Fruit fly (Drosophila melanogaster) whole organism, embryonic: ENCODE results near the gene CG31788.
A peak's percentile ranks its signal among the peaks of the same experiment; 100 is the strongest.

Experiments used
- Bteb2 ChIP-seq: fragments of 200-800 bp; sonication (Bioruptor generic); optimal IDR thresholded peaks from 2 replicates; lab custom pipeline; 2016; ENCODE audit warnings: missing biosample characterization, missing genetic modification characterization
- CG10979 ChIP-seq: fragments of 200-800 bp; sonication (Bioruptor generic); optimal IDR thresholded peaks from 2 replicates; lab custom pipeline; 2018; ENCODE audit warnings: missing biosample characterization, mild to moderate bottlenecking, missing genetic modification characterization, moderate library complexity
- CG11398 ChIP-seq: fragments of 200-800 bp; sonication (Bioruptor generic); optimal IDR thresholded peaks from 2 replicates; lab custom pipeline; 2016; ENCODE audit warnings: missing biosample characterization, missing genetic modification characterization
- CG12659 ChIP-seq: fragments of 200-800 bp; sonication (Bioruptor generic); optimal IDR thresholded peaks from 3 replicates; lab custom pipeline; 2017; ENCODE audit warnings: mild to moderate bottlenecking, missing biosample characterization, missing genetic modification reagents, missing genetic modification characterization
- CG13775 ChIP-seq: fragments of 200-800 bp; sonication (Bioruptor generic); optimal IDR thresholded peaks from 3 replicates; lab custom pipeline; 2017; ENCODE audit warnings: missing biosample characterization, mild to moderate bottlenecking, missing genetic modification characterization
- CG14014 ChIP-seq: fragments of 200-800 bp; sonication (Bioruptor generic); IDR thresholded peaks from 2 replicates; pipeline ENCODE4 v1.3.6; 2022; ENCODE audit warnings: missing biosample characterization, missing genetic modification characterization
- CG1529 ChIP-seq: fragments of 200-800 bp; sonication (Bioruptor generic); optimal IDR thresholded peaks from 3 replicates; lab custom pipeline; 2018; ENCODE audit warnings: missing biosample characterization, missing genetic modification characterization
- CG17568 ChIP-seq: fragments of 200-800 bp; sonication (Bioruptor generic); optimal IDR thresholded peaks from 2 replicates; lab custom pipeline; 2018; ENCODE audit warnings: missing biosample characterization, mild to moderate bottlenecking, missing genetic modification characterization, moderate library complexity
- CG17912 ChIP-seq: fragments of 200-800 bp; sonication (Bioruptor generic); optimal IDR thresholded peaks from 2 replicates; lab custom pipeline; 2018; ENCODE audit warnings: missing biosample characterization, mild to moderate bottlenecking, missing genetic modification characterization
- CG1792 ChIP-seq: fragments of 200-800 bp; sonication (Bioruptor generic); optimal IDR thresholded peaks from 2 replicates; lab custom pipeline; 2016; ENCODE audit warnings: missing biosample characterization, missing genetic modification characterization
- CG18011 ChIP-seq: fragments of 200-800 bp; sonication (Bioruptor generic); optimal IDR thresholded peaks from 2 replicates; lab custom pipeline; 2017; ENCODE audit warnings: missing biosample characterization, missing genetic modification characterization, mild to moderate bottlenecking, moderate library complexity, missing genotype
- CG18262 ChIP-seq: fragments of 200-800 bp; optimal IDR thresholded peaks from 3 replicates; lab custom pipeline; 2019; ENCODE audit warnings: missing biosample characterization, mild to moderate bottlenecking, missing genetic modification characterization, moderate library complexity
- CG30020 ChIP-seq: fragments of 200-800 bp; optimal IDR thresholded peaks from 2 replicates; lab custom pipeline; 2019; ENCODE audit warnings: missing biosample characterization, mild to moderate bottlenecking, missing genetic modification characterization, moderate library complexity
- CG3281 ChIP-seq: fragments of 200-800 bp; sonication (Bioruptor generic); optimal IDR thresholded peaks from 3 replicates; lab custom pipeline; 2017; ENCODE audit warnings: missing biosample characterization, mild to moderate bottlenecking, missing genetic modification characterization
- CG3726 ChIP-seq: fragments of 200-800 bp; sonication (Bioruptor generic); IDR thresholded peaks from 3 replicates; pipeline ENCODE4, ENCODE4 v1.3.6; 2022; ENCODE audit warnings: missing biosample characterization, missing genetic modification characterization
- CG4730 ChIP-seq: fragments of 200-800 bp; sonication (Bioruptor generic); IDR thresholded peaks from 2 replicates; pipeline ENCODE4 v1.3.6; 2022; ENCODE audit warnings: missing biosample characterization, missing genetic modification characterization
- CG9215 ChIP-seq: fragments of 200-800 bp; sonication (Bioruptor generic); IDR thresholded peaks from 2 replicates; pipeline ENCODE4 v1.3.6; 2022; ENCODE audit warnings: missing biosample characterization, missing genetic modification characterization
- CG9727 ChIP-seq: fragments of 200-800 bp; sonication (Bioruptor generic); optimal IDR thresholded peaks from 3 replicates; lab custom pipeline; 2017; ENCODE audit warnings: missing biosample characterization, mild to moderate bottlenecking, missing genetic modification characterization
- Chrac-16 ChIP-seq: fragments of 200-800 bp; sonication (Bioruptor generic); optimal IDR thresholded peaks from 3 replicates; lab custom pipeline; 2016; ENCODE audit warnings: missing biosample characterization, missing genetic modification characterization
- CkIIα-i1 ChIP-seq: fragments of 200-800 bp; sonication (Bioruptor generic); IDR thresholded peaks from 2 replicates; pipeline ENCODE4 v1.3.6; 2022; ENCODE audit warnings: missing biosample characterization, missing genetic modification characterization
- E2f1 ChIP-seq: fragments of 200-800 bp; sonication (Bioruptor generic); IDR thresholded peaks from 2 replicates; pipeline ENCODE4 v1.3.6; 2022; ENCODE audit warnings: missing biosample characterization, missing genetic modification characterization
- Elba2 ChIP-seq: fragments of 200-800 bp; sonication (Bioruptor generic); optimal IDR thresholded peaks from 3 replicates; lab custom pipeline; 2016; ENCODE audit warnings: missing biosample characterization, missing genetic modification characterization
- GATAe ChIP-seq: fragments of 200-800 bp; sonication (Bioruptor generic); conservative IDR thresholded peaks from 2 replicates; pipeline ENCODE4 v1.3.6; 2022; ENCODE audit warnings: missing biosample characterization, missing genetic modification characterization
- Gsc ChIP-seq: fragments of 200-800 bp; sonication (Bioruptor generic); IDR thresholded peaks from 2 replicates; pipeline ENCODE4 v1.3.6; 2022; ENCODE audit warnings: missing biosample characterization, missing genetic modification characterization
- Jarid2 ChIP-seq: fragments of 200-800 bp; sonication (Bioruptor generic); optimal IDR thresholded peaks from 3 replicates; lab custom pipeline; 2017; ENCODE audit warnings: mild to moderate bottlenecking, missing biosample characterization, missing genetic modification reagents, missing genetic modification characterization
- Lpt ChIP-seq: fragments of >200 bp; optimal IDR thresholded peaks from 2 replicates; lab custom pipeline; 2018; ENCODE audit warnings: missing biosample characterization, missing genetic modification characterization
- MTF-1 ChIP-seq: fragments of 200-800 bp; sonication (Bioruptor generic); optimal IDR thresholded peaks from 2 replicates; lab custom pipeline; 2018; ENCODE audit warnings: missing biosample characterization, mild to moderate bottlenecking, missing genetic modification characterization, borderline replicate concordance
- Nf-YC ChIP-seq: fragments of 200-800 bp; optimal IDR thresholded peaks from 3 replicates; lab custom pipeline; 2019; ENCODE audit warnings: missing biosample characterization, mild to moderate bottlenecking, missing genetic modification characterization, moderate library complexity
- Ptx1 ChIP-seq: fragments of 200-800 bp; sonication (Bioruptor generic); IDR thresholded peaks from 2 replicates; pipeline ENCODE4 v1.3.6; 2022; ENCODE audit warnings: missing biosample characterization, missing genetic modification characterization
- Stat92E ChIP-seq, 3 experiments: fragments of >200 bp in 2 of 3; fragments of 200-800 bp in 1 of 3; sonication (Bioruptor generic) in 1 of 3; optimal IDR thresholded peaks; 2 replicates each; lab custom pipeline; 2017 to 2019; ENCODE audit warnings: missing biosample characterization in 3 of 3, missing genetic modification characterization in 3 of 3, mild to moderate bottlenecking in 1 of 3, moderate library complexity in 1 of 3
- Xbp1 ChIP-seq: fragments of 200-800 bp; sonication (Bioruptor generic); optimal IDR thresholded peaks from 3 replicates; lab custom pipeline; 2016; ENCODE audit warnings: missing biosample characterization, mild to moderate bottlenecking, missing genetic modification characterization
- az2 ChIP-seq: fragments of 200-800 bp; sonication (Bioruptor generic); optimal IDR thresholded peaks from 3 replicates; lab custom pipeline; 2016; ENCODE audit warnings: missing biosample characterization, missing genetic modification characterization
- cad ChIP-seq: fragments of >200 bp; optimal IDR thresholded peaks from 2 replicates; lab custom pipeline; 2017; ENCODE audit warnings: missing biosample characterization, missing genetic modification characterization
- cato ChIP-seq: fragments of 200-800 bp; sonication (Bioruptor generic); optimal IDR thresholded peaks from 2 replicates; lab custom pipeline; 2016; ENCODE audit warnings: missing biosample characterization, missing genetic modification characterization, borderline replicate concordance
- ci ChIP-seq: fragments of 200-800 bp; sonication (Bioruptor generic); IDR thresholded peaks from 3 replicates; pipeline ENCODE4 v1.3.6; 2022; ENCODE audit warnings: missing biosample characterization, missing genetic modification characterization
- corto ChIP-seq: fragments of 200-800 bp; sonication (Bioruptor generic); optimal IDR thresholded peaks from 2 replicates; lab custom pipeline; 2016; ENCODE audit warnings: missing biosample characterization, mild to moderate bottlenecking, missing genetic modification characterization, moderate library complexity
- crc ChIP-seq: fragments of 200-800 bp; sonication (Bioruptor generic); optimal IDR thresholded peaks from 2 replicates; lab custom pipeline; 2016; ENCODE audit warnings: missing biosample characterization, missing genetic modification characterization
- dmrt11E ChIP-seq: fragments of 200-800 bp; sonication (Bioruptor generic); optimal IDR thresholded peaks from 3 replicates; lab custom pipeline; 2018; ENCODE audit warnings: missing biosample characterization, mild to moderate bottlenecking, missing genetic modification characterization, moderate library complexity
- dysf ChIP-seq: fragments of 200-800 bp; sonication (Bioruptor generic); IDR thresholded peaks from 3 replicates; pipeline ENCODE4 v1.3.6; 2022; ENCODE audit warnings: missing biosample characterization, missing genetic modification characterization
- en ChIP-seq: fragments of 200-800 bp; sonication (Bioruptor generic); optimal IDR thresholded peaks from 2 replicates; lab custom pipeline; 2016; ENCODE audit warnings: missing biosample characterization, missing genetic modification characterization
- jing ChIP-seq: fragments of 200-800 bp; sonication (Bioruptor generic); optimal IDR thresholded peaks from 2 replicates; lab custom pipeline; 2018; ENCODE audit warnings: missing biosample characterization, mild to moderate bottlenecking, missing genetic modification characterization
- oc ChIP-seq: fragments of 200-800 bp; sonication (Bioruptor generic); optimal IDR thresholded peaks from 2 replicates; lab custom pipeline; 2018; ENCODE audit warnings: missing biosample characterization, mild to moderate bottlenecking, missing genetic modification characterization, moderate library complexity
- pum ChIP-seq: fragments of 200-800 bp; sonication (Bioruptor generic); optimal IDR thresholded peaks from 2 replicates; lab custom pipeline; 2016; ENCODE audit warnings: missing biosample characterization, missing genetic modification characterization
- slp2 ChIP-seq: fragments of 200-800 bp; sonication (Bioruptor generic); optimal IDR thresholded peaks from 2 replicates; lab custom pipeline; 2016; ENCODE audit warnings: missing biosample characterization, missing genetic modification characterization
- sob ChIP-seq: fragments of 200-800 bp; sonication (Bioruptor generic); IDR thresholded peaks from 2 replicates; pipeline ENCODE4 v1.3.6; 2022; ENCODE audit warnings: missing biosample characterization, missing genetic modification characterization
- ssp ChIP-seq: fragments of 200-800 bp; sonication (Bioruptor generic); IDR thresholded peaks from 2 replicates; pipeline ENCODE4 v1.3.6; 2022; ENCODE audit warnings: missing biosample characterization, missing genetic modification characterization
- tio ChIP-seq: fragments of 200-800 bp; sonication (Bioruptor generic); optimal IDR thresholded peaks from 2 replicates; lab custom pipeline; 2017; ENCODE audit warnings: missing biosample characterization, missing genetic modification characterization, inconsistent platforms
- ttk ChIP-seq: fragments of 200-800 bp; sonication (Bioruptor generic); IDR thresholded peaks from 2 replicates; pipeline ENCODE4 v2.1.2; 2022; ENCODE audit warnings: missing biosample characterization, missing genetic modification characterization
- unc-4 ChIP-seq: fragments of 200-800 bp; sonication (Bioruptor generic); IDR thresholded peaks from 2 replicates; pipeline ENCODE4 v1.3.6; 2022; ENCODE audit warnings: missing biosample characterization, missing genetic modification characterization; ENCODE audit not compliant: partially characterized antibody
- wor ChIP-seq: fragments of 200-800 bp; sonication (Bioruptor generic); IDR thresholded peaks from 2 replicates; pipeline ENCODE4 v1.3.6; 2022; ENCODE audit warnings: missing biosample characterization, missing genetic modification characterization

The CG31788 gene

dm6 chr2L:18305057-18305829 is 47.5 kb upstream of the CG31788 start (continued):
- TF ChIP-seq dmrt11E (tag; lab: Kevin White, UChicago) (peak; percentile 98), jing (GFP tag; lab: Kevin White, UChicago) (no peak), CG13775 (GFP tag; lab: Kevin White, UChicago) (peak; percentile 72), Bteb2 (no peak), slp2 (GFP tag; lab: Kevin White, UChicago) (no peak), Lpt (no peak), CG11398 (no peak), Xbp1 (peak; percentile 12), tio (GFP tag; lab: Kevin White, UChicago) (peak; percentile 56), E2f1 (no peak), cad (GFP tag; lab: Kevin White, UChicago) (no peak), Ptx1 (GFP tag; lab: Robert Waterston, UW) (peak; percentile 34; the same call in 1 of the 2 replicates), en (GFP tag; lab: Kevin White, UChicago) (no peak), CG30020 (tag; lab: Kevin White, UChicago) (peak; percentile 50), CG1529 (GFP tag; lab: Kevin White, UChicago) (peak; percentile 30), Gsc (GFP tag; lab: Robert Waterston, UW) (no peak), oc (no peak), CG18011 (GFP tag; lab: Kevin White, UChicago) (no peak), Stat92E (GFP tag; optimal IDR thresholded peaks at IDR 0.05; lab: Kevin White, UChicago) (no peak), dysf (GFP tag; lab: Robert Waterston, UW) (no peak; the same call in 2 of the 3 replicates), pum (GFP tag; lab: Kevin White, UChicago) (no peak), ci (GFP tag; lab: Robert Waterston, UW) (peak; percentile 5; the same call in 1 of the 3 replicates), ssp (GFP tag; lab: Robert Waterston, UW) (no peak; the same call in 1 of the 2 replicates), sob (GFP tag; lab: Robert Waterston, UW) (no peak), CG17912 (GFP tag; lab: Kevin White, UChicago) (no peak), unc-4 (GFP tag; lab: Robert Waterston, UW) (no peak), CG18262 (tag; lab: Kevin White, UChicago) (peak; percentile 94), CG9727 (GFP tag; lab: Kevin White, UChicago) (peak; percentile 87), GATAe (no peak), Elba2 (no peak), Jarid2 (GFP tag; lab: Kevin White, UChicago) (no peak), CG3726 (GFP tag; lab: Robert Waterston, UW) (no peak; the same call in 2 of the 3 replicates), CG10979 (tag; lab: Kevin White, UChicago) (peak; percentile 95), CG14014 (GFP tag; lab: Robert Waterston, UW) (no peak), ttk (GFP tag; lab: Robert Waterston, UW) (no peak), CG4730 (GFP tag; lab: Robert Waterston, UW) (no peak), CG12659 (GFP tag; lab: Kevin White, UChicago) (peak; percentile 36), cato (GFP tag; lab: Kevin White, UChicago) (no peak), CG1792 (no peak), MTF-1 (GFP tag; lab: Kevin White, UChicago) (no peak), wor (GFP tag; lab: Robert Waterston, UW) (no peak; the same call in 1 of the 2 replicates), Chrac-16 (GFP tag; lab: Kevin White, UChicago) (peak; percentile 32), CG9215 (GFP tag; lab: Robert Waterston, UW) (no peak), az2 (GFP tag; lab: Kevin White, UChicago) (peak; percentile 37), crc (GFP tag; lab: Kevin White, UChicago) (no peak), CG17568 (GFP tag; lab: Kevin White, UChicago) (no peak), CkIIα-i1 (no peak), corto (GFP tag; lab: Kevin White, UChicago) (no peak), CG3281 (GFP tag; lab: Kevin White, UChicago) (no peak), Nf-YC (tag; lab: Kevin White, UChicago) (no peak)
